Worm (Caenorhabditis elegans) whole organism, L4 larva: ENCODE data around the gene ttr-31.

Experiments used
- daf-12 ChIP-seq: fragments of 150-350 bp; optimal IDR thresholded peaks from 2 replicates; lab custom pipeline; 2014; ENCODE audit warnings: missing biosample characterization, missing genetic modification reagents, missing genetic modification characterization
- dmd-8 ChIP-seq: fragments of 200-800 bp; sonication (Bioruptor generic); IDR thresholded peaks from 2 replicates; pipeline ENCODE4 v1.3.6; 2022; ENCODE audit warnings: missing genetic modification characterization, missing compliant biosample characterization
- lsy-2 ChIP-seq, 2 experiments: fragments of 150-350 bp in 1 of 2; sonication (generic microtip) in 1 of 2; optimal IDR thresholded peaks; 2 replicates each; lab custom pipeline; 2014 to 2017; ENCODE audit warnings: missing biosample characterization in 2 of 2, missing genetic modification characterization in 2 of 2
- madf-5 ChIP-seq, 2 experiments: fragments of 200-800 bp; sonication (Bioruptor generic); IDR thresholded peaks; 2 replicates each; pipeline ENCODE4 v1.3.6; 2022; ENCODE audit warnings: missing compliant biosample characterization in 2 of 2, missing genetic modification characterization in 2 of 2
- mep-1 ChIP-seq: fragments of 150-350 bp; sonication (generic microtip); optimal IDR thresholded peaks from 3 replicates; lab custom pipeline; 2014; ENCODE audit warnings: missing biosample characterization, missing genetic modification characterization
- saeg-2 ChIP-seq: fragments of 200-800 bp; sonication (Bioruptor generic); IDR thresholded peaks from 2 replicates; pipeline ENCODE4 v1.3.6; 2022; ENCODE audit warnings: missing genetic modification reagents, missing genetic modification characterization, missing compliant biosample characterization
- unc-62 ChIP-seq, 3 experiments: fragments of 150-350 bp in 1 of 3; sonication (generic microtip); optimal IDR thresholded peaks in 2 of 3; peaks in 1 of 3; 1 replicate in 1 of 3; 2 replicates in 2 of 3; lab custom pipeline; 2014 to 2017; ENCODE audit warnings: missing biosample characterization in 3 of 3, missing genetic modification characterization in 3 of 3, missing genetic modification reagents in 3 of 3, missing genotype in 1 of 3
- zag-1 ChIP-seq: fragments of 150-350 bp; optimal IDR thresholded peaks from 2 replicates; lab custom pipeline; 2014; ENCODE audit warnings: missing biosample characterization, missing genetic modification characterization

DNA sequence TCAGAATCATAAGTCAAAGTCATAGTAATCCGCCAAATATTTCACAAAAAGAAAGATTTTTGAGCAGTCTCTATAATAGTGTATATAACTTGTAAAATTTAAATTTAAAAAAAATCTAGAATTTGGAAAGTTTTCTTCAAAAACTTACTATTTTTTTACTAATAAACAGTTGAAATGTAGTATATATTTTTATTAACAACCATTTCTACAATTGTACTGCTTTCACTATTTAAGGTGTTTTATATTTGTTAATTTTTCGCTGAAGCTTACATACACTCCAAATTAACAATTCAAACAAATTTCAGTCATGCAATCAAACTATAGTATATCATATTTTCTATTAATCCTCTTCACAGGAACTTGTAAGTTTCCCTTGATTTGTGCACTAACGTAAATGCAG is 42.6 kb downstream of the ttr-31 start, which contains the start of gene lge-1:
- TF ChIP-seq saeg-2 (GFP tag; lab: Robert Waterston, UW) (no peak), madf-5 (GFP tag; IDR thresholded peaks at IDR 0.05; lab: Robert Waterston, UW) (no peak), dmd-8 (GFP tag; lab: Robert Waterston, UW) (no peak), unc-62 (GFP tag; optimal IDR thresholded peaks at IDR 0.05 in 1 of 2; lab: Kevin White, UChicago) (no peak), unc-62 (tag; optimal IDR thresholded peaks at IDR 0.05; lab: Kevin White, UChicago) (no peak), daf-12 (tag; lab: Kevin White, UChicago) (no peak), zag-1 (tag; lab: Kevin White, UChicago) (no peak), mep-1 (tag; lab: Kevin White, UChicago) (no peak), lsy-2 (tag; optimal IDR thresholded peaks at IDR 0.05; lab: Kevin White, UChicago) (no peak)
